Worm (Caenorhabditis elegans) whole organism, L4 larva: ENCODE measurements around the gene C38H2.3.

Experiments
- F10B5.3 ChIP-seq: sonication (generic microtip); optimal IDR thresholded peaks from 2 replicates; lab custom pipeline; 2016; ENCODE audit warnings: mild to moderate bottlenecking, missing genetic modification characterization, missing compliant biosample characterization
- F37D6.2 ChIP-seq: sonication (generic microtip); optimal IDR thresholded peaks from 2 replicates; lab custom pipeline; 2016; ENCODE audit warnings: mild to moderate bottlenecking, missing genetic modification characterization, missing compliant biosample characterization
- F49E8.2 ChIP-seq: sonication (generic microtip); optimal IDR thresholded peaks from 2 replicates; lab custom pipeline; 2016; ENCODE audit warnings: missing compliant biosample characterization, mild to moderate bottlenecking, missing genetic modification characterization, borderline replicate concordance
- R02D3.7 ChIP-seq: fragments of 150-350 bp; sonication (generic microtip); optimal IDR thresholded peaks from 3 replicates; lab custom pipeline; 2014; ENCODE audit warnings: missing biosample characterization, missing genetic modification characterization
- Y105C5A.15 ChIP-seq: fragments of 200-800 bp; sonication (Bioruptor generic); IDR thresholded peaks from 2 replicates; pipeline ENCODE4 v1.3.6; 2022; ENCODE audit warnings: missing genetic modification characterization, missing compliant biosample characterization
- Y5F2A.4 ChIP-seq: fragments of 200-800 bp; sonication (Bioruptor generic); optimal IDR thresholded peaks from 2 replicates; lab custom pipeline; 2018; ENCODE audit warnings: mild to moderate bottlenecking, missing genetic modification characterization, missing compliant biosample characterization
- ZK546.5 ChIP-seq, 2 experiments: sonication (generic microtip); optimal IDR thresholded peaks; 2 replicates each; lab custom pipeline; 2017; ENCODE audit warnings: missing biosample characterization in 2 of 2, missing genetic modification characterization in 2 of 2
- aly-2 ChIP-seq: sonication (generic microtip); optimal IDR thresholded peaks from 2 replicates; lab custom pipeline; 2018; ENCODE audit warnings: missing biosample characterization, missing genetic modification characterization
- ama-1 ChIP-seq: fragments of 150-350 bp; optimal IDR thresholded peaks from 2 replicates; lab custom pipeline; 2014; ENCODE audit warnings: inconsistent platforms, mixed read lengths
- attf-4 ChIP-seq: sonication (generic microtip); optimal IDR thresholded peaks from 3 replicates; lab custom pipeline; 2017; ENCODE audit warnings: missing biosample characterization, missing genetic modification characterization
- ceh-20 ChIP-seq: fragments of 200-800 bp; sonication (Bioruptor generic); IDR thresholded peaks from 2 replicates; pipeline ENCODE4 v1.3.6; 2022; ENCODE audit warnings: missing genetic modification reagents, missing genetic modification characterization, missing compliant biosample characterization
- ceh-28 ChIP-seq: fragments of 150-350 bp; optimal IDR thresholded peaks from 2 replicates; lab custom pipeline; 2014; ENCODE audit warnings: missing biosample characterization, missing genetic modification reagents, missing genetic modification characterization
- ceh-62 ChIP-seq: sonication (generic microtip); optimal IDR thresholded peaks from 2 replicates; lab custom pipeline; 2017; ENCODE audit warnings: missing biosample characterization, missing genetic modification characterization
- ceh-82 ChIP-seq: sonication (generic microtip); optimal IDR thresholded peaks from 2 replicates; lab custom pipeline; 2017; ENCODE audit warnings: missing biosample characterization, missing genetic modification characterization
- ces-1 ChIP-seq: fragments of 150-350 bp; sonication (generic microtip); optimal IDR thresholded peaks from 4 replicates; lab custom pipeline; 2014; ENCODE audit warnings: missing biosample characterization, missing genetic modification reagents, missing genetic modification characterization
- daf-16 ChIP-seq, 3 experiments: sonication (generic microtip); optimal IDR thresholded peaks; 2 replicates each; lab custom pipeline; 2016 to 2017; ENCODE audit warnings: missing genetic modification characterization in 3 of 3, missing genetic modification reagents in 3 of 3, mild to moderate bottlenecking in 2 of 3, missing compliant biosample characterization in 2 of 3, missing biosample characterization in 1 of 3, moderate library complexity in 1 of 3
- daf-19 ChIP-seq: fragments of 200-800 bp; sonication (Bioruptor generic); conservative IDR thresholded peaks from 2 replicates; pipeline ENCODE4 v1.3.6; 2022; ENCODE audit warnings: missing genetic modification characterization, missing compliant biosample characterization
- daf-8 ChIP-seq: fragments of 200-800 bp; sonication (Bioruptor generic); IDR thresholded peaks from 2 replicates; pipeline ENCODE4 v1.3.6; 2022; ENCODE audit warnings: missing genetic modification characterization, missing compliant biosample characterization
- dmd-8 ChIP-seq: fragments of 200-800 bp; sonication (Bioruptor generic); IDR thresholded peaks from 2 replicates; pipeline ENCODE4 v1.3.6; 2022; ENCODE audit warnings: missing genetic modification characterization, missing compliant biosample characterization
- dpl-1 ChIP-seq: fragments of 150-350 bp; optimal IDR thresholded peaks from 2 replicates; lab custom pipeline; 2014; ENCODE audit warnings: missing biosample characterization, missing genetic modification reagents, missing genetic modification characterization
- egl-27 ChIP-seq: sonication (generic microtip); optimal IDR thresholded peaks from 3 replicates; lab custom pipeline; 2017; ENCODE audit warnings: missing biosample characterization, missing genetic modification reagents, missing genetic modification characterization
- egl-43 ChIP-seq: fragments of 200-800 bp; sonication (Bioruptor generic); IDR thresholded peaks from 2 replicates; pipeline ENCODE4 v1.3.6; 2022; ENCODE audit warnings: missing genetic modification reagents, missing genetic modification characterization, missing compliant biosample characterization
- fkh-10 ChIP-seq: fragments of 150-350 bp; optimal IDR thresholded peaks from 2 replicates; lab custom pipeline; 2014; ENCODE audit warnings: missing biosample characterization, missing genetic modification reagents, missing genetic modification characterization
- fos-1 ChIP-seq: fragments of 150-350 bp; optimal IDR thresholded peaks from 2 replicates; lab custom pipeline; 2014; ENCODE audit warnings: missing biosample characterization, missing genetic modification characterization
- hlh-11 ChIP-seq: fragments of 200-800 bp; sonication (Bioruptor generic); optimal IDR thresholded peaks from 2 replicates; lab custom pipeline; 2018; ENCODE audit warnings: mild to moderate bottlenecking, missing genetic modification characterization, missing compliant biosample characterization
- jun-1 ChIP-seq: fragments of 150-350 bp; optimal IDR thresholded peaks from 2 replicates; lab custom pipeline; 2014; ENCODE audit warnings: missing biosample characterization, missing genetic modification reagents, missing genetic modification characterization
- lim-7 ChIP-seq: fragments of 200-800 bp; sonication (Bioruptor generic); IDR thresholded peaks from 2 replicates; pipeline ENCODE4 v1.3.6; 2022; ENCODE audit warnings: missing genetic modification characterization, missing compliant biosample characterization
- lin-13 ChIP-seq: fragments of 150-350 bp; optimal IDR thresholded peaks from 2 replicates; lab custom pipeline; 2014; ENCODE audit warnings: missing biosample characterization, missing genetic modification reagents, missing genetic modification characterization
- lin-15B ChIP-seq: fragments of 150-350 bp; sonication (generic microtip); optimal IDR thresholded peaks from 3 replicates; lab custom pipeline; 2014; ENCODE audit warnings: missing biosample characterization, missing genetic modification characterization
- lin-39 ChIP-seq: fragments of 150-350 bp; optimal IDR thresholded peaks from 2 replicates; lab custom pipeline; 2014; ENCODE audit warnings: missing biosample characterization, missing genetic modification reagents, missing genetic modification characterization
- lir-3 ChIP-seq: sonication (generic microtip); optimal IDR thresholded peaks from 2 replicates; lab custom pipeline; 2016; ENCODE audit warnings: mild to moderate bottlenecking, missing genetic modification characterization, missing compliant biosample characterization
- mdt-29 ChIP-seq: fragments of 200-800 bp; sonication (Bioruptor generic); IDR thresholded peaks from 2 replicates; pipeline ENCODE4 v1.3.6; 2022; ENCODE audit warnings: missing genetic modification reagents, missing genetic modification characterization, missing compliant biosample characterization
- mep-1 ChIP-seq: fragments of 150-350 bp; sonication (generic microtip); optimal IDR thresholded peaks from 3 replicates; lab custom pipeline; 2014; ENCODE audit warnings: missing biosample characterization, missing genetic modification characterization
- mxl-2 ChIP-seq: fragments of 200-800 bp; sonication (Bioruptor generic); conservative IDR thresholded peaks from 2 replicates; pipeline ENCODE4 v1.3.6; 2022; ENCODE audit warnings: missing genetic modification reagents, missing genetic modification characterization, missing compliant biosample characterization
- mxl-3 ChIP-seq: fragments of 200-800 bp; sonication (Bioruptor generic); optimal IDR thresholded peaks from 2 replicates; lab custom pipeline; 2018; ENCODE audit warnings: mild to moderate bottlenecking, missing genetic modification characterization, missing compliant biosample characterization
- nhr-10 ChIP-seq: fragments of 150-350 bp; optimal IDR thresholded peaks from 2 replicates; lab custom pipeline; 2014; ENCODE audit warnings: missing biosample characterization, missing genetic modification characterization
- nhr-25 ChIP-seq: sonication (generic microtip); optimal IDR thresholded peaks from 2 replicates; lab custom pipeline; 2017; ENCODE audit warnings: missing genetic modification characterization, mild to moderate bottlenecking, missing compliant biosample characterization, antibody characterized with exemption, moderate library complexity, borderline replicate concordance; ENCODE audit not compliant: insufficient read depth
- nhr-28 ChIP-seq: fragments of 150-350 bp; optimal IDR thresholded peaks from 2 replicates; lab custom pipeline; 2014; ENCODE audit warnings: missing biosample characterization, missing genetic modification characterization
- nhr-41 ChIP-seq: fragments of 200-800 bp; sonication (Bioruptor generic); IDR thresholded peaks from 2 replicates; pipeline ENCODE4 v1.3.6; 2022; ENCODE audit warnings: missing genetic modification reagents, missing genetic modification characterization, missing compliant biosample characterization
- nhr-42 ChIP-seq: fragments of 200-800 bp; sonication (Bioruptor generic); IDR thresholded peaks from 2 replicates; pipeline ENCODE4 v1.3.6; 2022; ENCODE audit warnings: missing genetic modification characterization, missing compliant biosample characterization
- nhr-76 ChIP-seq: fragments of 150-350 bp; optimal IDR thresholded peaks from 2 replicates; lab custom pipeline; 2014; ENCODE audit warnings: missing biosample characterization, missing genetic modification characterization
- nhr-77 ChIP-seq: fragments of 150-350 bp; optimal IDR thresholded peaks from 2 replicates; lab custom pipeline; 2014; ENCODE audit warnings: missing biosample characterization, missing genetic modification characterization
- php-3 ChIP-seq: fragments of 200-800 bp; sonication (Bioruptor generic); IDR thresholded peaks from 2 replicates; pipeline ENCODE4 v1.3.6; 2022; ENCODE audit warnings: missing genetic modification reagents, missing genetic modification characterization, missing compliant biosample characterization
- saeg-2 ChIP-seq: fragments of 200-800 bp; sonication (Bioruptor generic); IDR thresholded peaks from 2 replicates; pipeline ENCODE4 v1.3.6; 2022; ENCODE audit warnings: missing genetic modification reagents, missing genetic modification characterization, missing compliant biosample characterization
- skn-1 ChIP-seq: fragments of 150-350 bp; optimal IDR thresholded peaks from 2 replicates; lab custom pipeline; 2014; ENCODE audit warnings: missing biosample characterization, missing genetic modification characterization
- snpc-1.2 ChIP-seq: fragments of 200-800 bp; sonication (Bioruptor generic); IDR thresholded peaks from 2 replicates; pipeline ENCODE4 v1.3.6; 2022; ENCODE audit warnings: missing genetic modification reagents, missing genetic modification characterization, missing compliant biosample characterization
- tag-97 ChIP-seq: fragments of 200-800 bp; sonication (Bioruptor generic); IDR thresholded peaks from 2 replicates; pipeline ENCODE4 v1.3.6; 2022; ENCODE audit warnings: missing genetic modification characterization, missing compliant biosample characterization
- tra-1 ChIP-seq: fragments of 200-800 bp; sonication (Bioruptor generic); IDR thresholded peaks from 2 replicates; pipeline ENCODE4 v1.3.6; 2022; ENCODE audit warnings: missing genetic modification reagents, missing genetic modification characterization, missing compliant biosample characterization
- unc-39 ChIP-seq: sonication (generic microtip); optimal IDR thresholded peaks from 2 replicates; lab custom pipeline; 2017; ENCODE audit warnings: missing biosample characterization, missing genetic modification characterization
- zip-11 ChIP-seq: fragments of 200-800 bp; sonication (Bioruptor generic); IDR thresholded peaks from 2 replicates; pipeline ENCODE4 v1.3.6; 2022; ENCODE audit warnings: missing genetic modification characterization, missing compliant biosample characterization
- zip-2 ChIP-seq: fragments of 150-350 bp; optimal IDR thresholded peaks from 2 replicates; lab custom pipeline; 2014; ENCODE audit warnings: missing biosample characterization, missing genetic modification characterization
- ztf-11 ChIP-seq: fragments of 150-350 bp; optimal IDR thresholded peaks from 2 replicates; lab custom pipeline; 2014; ENCODE audit warnings: missing biosample characterization, missing genetic modification characterization

C38H2.3 gene

ce11 chrIII:10337508-10338166 is 48.7 kb downstream of the C38H2.3 start, which contains the start of gene ttr-15 (continued):
- TF ChIP-seq attf-4 (tag; lab: Kevin White, UChicago) (no peak), lin-15B (tag; lab: Kevin White, UChicago) (no peak), fkh-10 (GFP tag; lab: Kevin White, UChicago) (no peak), egl-43 (GFP tag; lab: Robert Waterston, UW) (no peak), F49E8.2 (tag; lab: Kevin White, UChicago) (no peak), skn-1 (tag; lab: Kevin White, UChicago) (no peak), ceh-62 (tag; lab: Kevin White, UChicago) (no peak), F10B5.3 (tag; lab: Kevin White, UChicago) (no peak), nhr-10 (tag; lab: Kevin White, UChicago) (peak; percentile 13), nhr-76 (tag; lab: Kevin White, UChicago) (peak; percentile 1), R02D3.7 (tag; lab: Kevin White, UChicago) (no peak), nhr-77 (tag; lab: Kevin White, UChicago) (no peak), egl-27 (tag; lab: Kevin White, UChicago) (no peak), saeg-2 (GFP tag; lab: Robert Waterston, UW) (no peak), dmd-8 (GFP tag; lab: Robert Waterston, UW) (no peak), lin-13 (no peak), daf-8 (GFP tag; lab: Robert Waterston, UW) (no peak), snpc-1.2 (GFP tag; lab: Robert Waterston, UW) (no peak), daf-16 (GFP tag; optimal IDR thresholded peaks at IDR 0.05; lab: Kevin White, UChicago) (no peak), daf-16 (tag; optimal IDR thresholded peaks at IDR 0.05; lab: Kevin White, UChicago) (peak; percentile 16), nhr-28 (tag; lab: Kevin White, UChicago) (peak; percentile 41), zip-11 (GFP tag; lab: Robert Waterston, UW) (no peak), mxl-2 (GFP tag; lab: Robert Waterston, UW) (no peak), lin-39 (tag; lab: Kevin White, UChicago) (no peak), nhr-25 (tag; lab: Kevin White, UChicago) (peak; percentile 38), ceh-82 (tag; lab: Kevin White, UChicago) (no peak), ceh-20 (GFP tag; lab: Robert Waterston, UW) (no peak), mdt-29 (GFP tag; lab: Robert Waterston, UW) (no peak), jun-1 (tag; lab: Kevin White, UChicago) (no peak), aly-2 (tag; lab: Kevin White, UChicago) (no peak), tra-1 (0 out of 2 replicates have a peak, but pooled peaks have one; percentile 28), F37D6.2 (tag; lab: Kevin White, UChicago) (no peak), mep-1 (peak; percentile 44), ZK546.5 (tag; optimal IDR thresholded peaks at IDR 0.05; lab: Kevin White, UChicago) (no peak), php-3 (GFP tag; lab: Robert Waterston, UW) (no peak), mxl-3 (GFP tag; lab: Kevin White, UChicago) (peak; percentile 24), hlh-11 (tag; lab: Kevin White, UChicago) (peak; percentile 51), nhr-41 (GFP tag; lab: Robert Waterston, UW) (no peak), lir-3 (tag; lab: Kevin White, UChicago) (no peak), zip-2 (tag; lab: Kevin White, UChicago) (no peak), lim-7 (GFP tag; lab: Robert Waterston, UW) (no peak), dpl-1 (GFP tag; lab: Kevin White, UChicago) (no peak), ceh-28 (tag; lab: Kevin White, UChicago) (no peak), ama-1 (lab: Kevin White, UChicago) (peak; percentile 96), fos-1 (no peak), Y5F2A.4 (GFP tag; lab: Kevin White, UChicago) (no peak), unc-39 (no peak), daf-19 (GFP tag; lab: Robert Waterston, UW) (no peak), ztf-11 (no peak), nhr-42 (GFP tag; lab: Robert Waterston, UW) (no peak), ces-1 (GFP tag; lab: Kevin White, UChicago) (no peak), Y105C5A.15 (GFP tag; lab: Robert Waterston, UW) (no peak), tag-97 (GFP tag; lab: Robert Waterston, UW) (no peak)
